Worm (Caenorhabditis elegans): ENCODE data around the gene nhr-14.

- TF ChIP-seq him-1 (tag; optimal IDR thresholded peaks at IDR 0.05) (no peak), W03F9.2 (tag; optimal IDR thresholded peaks at IDR 0.05) (no peak)
These were observed 33.1 kb upstream of the nhr-14 start for ce11 chrX:8509088-8509487.

All from whole organism, L4/young adult.